Fruit fly (Drosophila melanogaster) whole organism, embryonic: ENCODE data around the gene ppk26.

ENCODE experiments used
- Adf1 ChIP-seq: fragments of 200-800 bp; sonication (Bioruptor generic); IDR thresholded peaks from 2 replicates; pipeline ENCODE4 v1.3.6; 2022; ENCODE audit warnings: missing biosample characterization, missing genetic modification characterization
- Atf6 ChIP-seq: fragments of 200-800 bp; sonication (Bioruptor generic); IDR thresholded peaks from 2 replicates; pipeline ENCODE4 v1.3.6; 2022; ENCODE audit warnings: missing biosample characterization, missing genetic modification characterization
- B-H2 ChIP-seq: fragments of 200-800 bp; sonication (Bioruptor generic); optimal IDR thresholded peaks from 2 replicates; lab custom pipeline; 2018; ENCODE audit warnings: missing biosample characterization, mild to moderate bottlenecking, missing genetic modification characterization
- Bgb ChIP-seq: fragments of 200-800 bp; sonication (Bioruptor generic); IDR thresholded peaks from 2 replicates; pipeline ENCODE4 v1.3.6; 2022; ENCODE audit warnings: missing biosample characterization, missing genetic modification characterization; ENCODE audit not compliant: partially characterized antibody
- C15 ChIP-seq: fragments of 200-800 bp; sonication (Bioruptor generic); IDR thresholded peaks from 3 replicates; pipeline ENCODE4 v1.3.6; 2022; ENCODE audit warnings: missing biosample characterization, missing genetic modification characterization
- CG10267 ChIP-seq: fragments of 200-800 bp; sonication (Bioruptor generic); optimal IDR thresholded peaks from 2 replicates; lab custom pipeline; 2018; ENCODE audit warnings: missing biosample characterization, mild to moderate bottlenecking, missing genetic modification characterization, moderate library complexity
- CG10366 ChIP-seq: fragments of 200-800 bp; sonication (Bioruptor generic); IDR thresholded peaks from 2 replicates; pipeline ENCODE4 v1.3.6; 2022; ENCODE audit warnings: missing biosample characterization, missing genetic modification characterization
- CG10543 ChIP-seq: fragments of 200-800 bp; sonication (Bioruptor generic); optimal IDR thresholded peaks from 3 replicates; lab custom pipeline; 2017; ENCODE audit warnings: missing biosample characterization, mild to moderate bottlenecking, missing genetic modification characterization, moderate library complexity
- CG11504 ChIP-seq: fragments of 200-800 bp; sonication (Bioruptor generic); optimal IDR thresholded peaks from 3 replicates; lab custom pipeline; 2019; ENCODE audit warnings: missing biosample characterization, mild to moderate bottlenecking, missing genetic modification characterization, moderate library complexity
- CG12071 ChIP-seq: fragments of 200-800 bp; sonication (Bioruptor generic); optimal IDR thresholded peaks from 3 replicates; lab custom pipeline; 2018; ENCODE audit warnings: missing biosample characterization, mild to moderate bottlenecking, missing genetic modification characterization
- CG12219 ChIP-seq: fragments of 200-800 bp; sonication (Bioruptor generic); optimal IDR thresholded peaks from 3 replicates; lab custom pipeline; 2018; ENCODE audit warnings: missing biosample characterization, mild to moderate bottlenecking, missing genetic modification characterization
- CG13894 ChIP-seq: fragments of 200-800 bp; sonication (Bioruptor generic); optimal IDR thresholded peaks from 3 replicates; lab custom pipeline; 2018; ENCODE audit warnings: missing biosample characterization, mild to moderate bottlenecking, missing genetic modification characterization, moderate library complexity
- CG1529 ChIP-seq: fragments of 200-800 bp; sonication (Bioruptor generic); optimal IDR thresholded peaks from 3 replicates; lab custom pipeline; 2018; ENCODE audit warnings: missing biosample characterization, missing genetic modification characterization
- CG18599 ChIP-seq: fragments of 200-800 bp; sonication (Bioruptor generic); optimal IDR thresholded peaks from 3 replicates; lab custom pipeline; 2017; ENCODE audit warnings: missing biosample characterization, missing genetic modification characterization, mild to moderate bottlenecking, moderate library complexity, missing genetic modification reagents
- CG31441 ChIP-seq: fragments of 200-800 bp; sonication (Bioruptor generic); IDR thresholded peaks from 2 replicates; pipeline ENCODE4 v1.3.6; 2022; ENCODE audit warnings: missing biosample characterization, missing genetic modification characterization
- CG6272 ChIP-seq: fragments of 200-800 bp; sonication (Bioruptor generic); IDR thresholded peaks from 2 replicates; pipeline ENCODE4 v1.3.6; 2022; ENCODE audit warnings: missing biosample characterization, missing genetic modification characterization
- CG6854 ChIP-seq: fragments of 200-800 bp; sonication (Bioruptor generic); optimal IDR thresholded peaks from 3 replicates; lab custom pipeline; 2017; ENCODE audit warnings: missing biosample characterization, mild to moderate bottlenecking, missing genetic modification characterization
- CG8290 ChIP-seq, 3 experiments: fragments of 200-800 bp; sonication (Bioruptor generic); optimal IDR thresholded peaks; 2 replicates each; lab custom pipeline; 2016 to 2019; ENCODE audit warnings: missing biosample characterization in 3 of 3, missing genetic modification characterization in 3 of 3, mild to moderate bottlenecking in 2 of 3, moderate library complexity in 1 of 3
- CG8944 ChIP-seq: fragments of 200-800 bp; sonication (Bioruptor generic); optimal IDR thresholded peaks from 3 replicates; lab custom pipeline; 2016; ENCODE audit warnings: missing biosample characterization, missing genetic modification characterization
- Deaf1 ChIP-seq: fragments of 200-800 bp; optimal IDR thresholded peaks from 3 replicates; lab custom pipeline; 2019; ENCODE audit warnings: missing biosample characterization, mild to moderate bottlenecking, missing genetic modification characterization, moderate library complexity
- Ets97D ChIP-seq: fragments of 200-800 bp; sonication (Bioruptor generic); optimal IDR thresholded peaks from 3 replicates; lab custom pipeline; 2016; ENCODE audit warnings: missing biosample characterization, missing genetic modification characterization
- Fer1 ChIP-seq: fragments of 200-800 bp; sonication (Bioruptor generic); optimal IDR thresholded peaks from 2 replicates; lab custom pipeline; 2017; ENCODE audit warnings: missing biosample characterization, mild to moderate bottlenecking, missing genetic modification characterization
- HLH3B ChIP-seq: fragments of 200-800 bp; sonication (Bioruptor generic); IDR thresholded peaks from 2 replicates; pipeline ENCODE4 v1.3.6; 2022; ENCODE audit warnings: missing biosample characterization, missing genetic modification characterization
- Jarid2 ChIP-seq: fragments of 200-800 bp; sonication (Bioruptor generic); optimal IDR thresholded peaks from 3 replicates; lab custom pipeline; 2017; ENCODE audit warnings: mild to moderate bottlenecking, missing biosample characterization, missing genetic modification reagents, missing genetic modification characterization
- Mad ChIP-seq: fragments of 200-800 bp; sonication (Bioruptor generic); optimal IDR thresholded peaks from 2 replicates; lab custom pipeline; 2016; ENCODE audit warnings: missing biosample characterization, missing genetic modification characterization
- Nf-YB ChIP-seq: fragments of 200-800 bp; sonication (Bioruptor generic); optimal IDR thresholded peaks from 3 replicates; lab custom pipeline; 2019; ENCODE audit warnings: missing biosample characterization, mild to moderate bottlenecking, missing genetic modification characterization, moderate library complexity
- NfI ChIP-seq: fragments of 200-800 bp; sonication (Bioruptor generic); optimal IDR thresholded peaks from 3 replicates; lab custom pipeline; 2018; ENCODE audit warnings: missing biosample characterization, mild to moderate bottlenecking, missing genetic modification characterization, moderate library complexity
- Sry-β ChIP-seq: fragments of 200-800 bp; sonication (Bioruptor generic); optimal IDR thresholded peaks from 2 replicates; lab custom pipeline; 2018; ENCODE audit warnings: missing biosample characterization, mild to moderate bottlenecking, missing genetic modification characterization, moderate library complexity
- Tbp ChIP-seq: fragments of >200 bp; optimal IDR thresholded peaks from 2 replicates; lab custom pipeline; 2018; ENCODE audit warnings: missing biosample characterization, missing genetic modification characterization
- abd-A ChIP-seq: fragments of 200-800 bp; sonication (Bioruptor generic); optimal IDR thresholded peaks from 3 replicates; lab custom pipeline; 2019; ENCODE audit warnings: missing biosample characterization, mild to moderate bottlenecking, missing genetic modification characterization, moderate library complexity
- amos ChIP-seq: fragments of 200-800 bp; sonication (Bioruptor generic); IDR thresholded peaks from 2 replicates; pipeline ENCODE4 v1.3.6; 2022; ENCODE audit warnings: missing biosample characterization, missing genetic modification characterization; ENCODE audit not compliant: partially characterized antibody
- ash1 ChIP-seq: fragments of 200-800 bp; sonication (Bioruptor generic); optimal IDR thresholded peaks from 2 replicates; lab custom pipeline; 2018; ENCODE audit warnings: missing biosample characterization, mild to moderate bottlenecking, missing genetic modification characterization
- bbx ChIP-seq: fragments of 200-800 bp; sonication (Bioruptor generic); IDR thresholded peaks from 2 replicates; pipeline ENCODE4 v1.3.6; 2022; ENCODE audit warnings: missing biosample characterization, missing genetic modification characterization; ENCODE audit not compliant: partially characterized antibody
- chinmo ChIP-seq: fragments of 200-800 bp; sonication (Bioruptor generic); IDR thresholded peaks from 4 replicates; pipeline ENCODE4 v1.3.6; 2022; ENCODE audit warnings: missing biosample characterization, missing genetic modification characterization; ENCODE audit not compliant: partially characterized antibody
- chn ChIP-seq: fragments of 200-800 bp; sonication (Bioruptor generic); optimal IDR thresholded peaks from 2 replicates; lab custom pipeline; 2016; ENCODE audit warnings: missing biosample characterization, missing genetic modification characterization
- ci ChIP-seq: fragments of 200-800 bp; sonication (Bioruptor generic); IDR thresholded peaks from 3 replicates; pipeline ENCODE4 v1.3.6; 2022; ENCODE audit warnings: missing biosample characterization, missing genetic modification characterization
- crol ChIP-seq: fragments of 200-800 bp; sonication (Bioruptor generic); IDR thresholded peaks from 2 replicates; pipeline ENCODE4 v1.3.6; 2022; ENCODE audit warnings: missing biosample characterization, missing genetic modification characterization
- da ChIP-seq: fragments of 200-800 bp; sonication (Bioruptor generic); optimal IDR thresholded peaks from 2 replicates; lab custom pipeline; 2016; ENCODE audit warnings: missing biosample characterization, missing genetic modification characterization
- gsb-n ChIP-seq: fragments of 200-800 bp; sonication (Bioruptor generic); optimal IDR thresholded peaks from 3 replicates; lab custom pipeline; 2018; ENCODE audit warnings: missing biosample characterization, mild to moderate bottlenecking, missing genetic modification characterization
- lab ChIP-seq: fragments of 200-800 bp; sonication (Bioruptor generic); optimal IDR thresholded peaks from 3 replicates; lab custom pipeline; 2017; ENCODE audit warnings: missing biosample characterization, missing genetic modification characterization, mild to moderate bottlenecking, moderate library complexity, missing genetic modification reagents
- nerfin-1 ChIP-seq: fragments of 200-800 bp; sonication (Bioruptor generic); optimal IDR thresholded peaks from 3 replicates; lab custom pipeline; 2019; ENCODE audit warnings: missing biosample characterization, mild to moderate bottlenecking, missing genetic modification characterization, moderate library complexity
- p53 ChIP-seq: fragments of 200-800 bp; sonication (Bioruptor generic); optimal IDR thresholded peaks from 2 replicates; lab custom pipeline; 2016; ENCODE audit warnings: missing biosample characterization, missing genetic modification characterization
- run ChIP-seq: fragments of 200-800 bp; sonication (Bioruptor generic); optimal IDR thresholded peaks from 3 replicates; lab custom pipeline; 2018; ENCODE audit warnings: missing biosample characterization, mild to moderate bottlenecking, missing genetic modification characterization
- scrt ChIP-seq: fragments of 200-800 bp; sonication (Bioruptor generic); optimal IDR thresholded peaks from 2 replicates; lab custom pipeline; 2018; ENCODE audit warnings: missing biosample characterization, mild to moderate bottlenecking, missing genetic modification characterization, moderate library complexity
- sqz ChIP-seq: fragments of 200-800 bp; sonication (Bioruptor generic); optimal IDR thresholded peaks from 3 replicates; lab custom pipeline; 2018; ENCODE audit warnings: missing biosample characterization, mild to moderate bottlenecking, missing genetic modification characterization
- tin ChIP-seq: fragments of 200-800 bp; sonication (Bioruptor generic); optimal IDR thresholded peaks from 3 replicates; lab custom pipeline; 2016; ENCODE audit warnings: missing biosample characterization, missing genetic modification characterization

ppk26 gene

dm6 chr3L:7423517-7423916, 32.4 kb upstream of the ppk26 start, which contains the start of gene CG42458 (continued):
- TF ChIP-seq gsb-n (no peak), crol (GFP tag; lab: Robert Waterston, UW) (peak; percentile 77), CG18599 (GFP tag; lab: Kevin White, UChicago) (peak; percentile 34), B-H2 (GFP tag; lab: Kevin White, UChicago) (peak; percentile 39), CG31441 (no peak), tin (GFP tag; lab: Kevin White, UChicago) (no peak), CG8290 (GFP tag; optimal IDR thresholded peaks at IDR 0.05; lab: Kevin White, UChicago) (no peak), CG8290 (tag; optimal IDR thresholded peaks at IDR 0.05; lab: Kevin White, UChicago) (peak in 1 of 2 experiments; percentile 29), lab (GFP tag; lab: Kevin White, UChicago) (peak; percentile 13), Deaf1 (tag; lab: Kevin White, UChicago) (peak; percentile 99), CG6854 (GFP tag; lab: Kevin White, UChicago) (no peak), CG1529 (GFP tag; lab: Kevin White, UChicago) (no peak), chinmo (0 out of 4 replicates have a peak, but pooled peaks have one; percentile 33), CG8944 (GFP tag; lab: Kevin White, UChicago) (no peak), sqz (GFP tag; lab: Kevin White, UChicago) (peak; percentile 54), CG10543 (peak; percentile 43), C15 (no peak), CG6272 (GFP tag; lab: Robert Waterston, UW) (no peak), CG12071 (peak; percentile 1), Ets97D (GFP tag; lab: Kevin White, UChicago) (no peak), Atf6 (GFP tag; lab: Robert Waterston, UW) (no peak), CG13894 (tag; lab: Kevin White, UChicago) (peak; percentile 84), Jarid2 (GFP tag; lab: Kevin White, UChicago) (peak; percentile 63), Nf-YB (peak; percentile 54), Adf1 (GFP tag; lab: Robert Waterston, UW) (peak; percentile 38; the same call in 1 of the 2 replicates), CG10366 (GFP tag; lab: Robert Waterston, UW) (no peak), NfI (GFP tag; lab: Kevin White, UChicago) (no peak), ci (GFP tag; lab: Robert Waterston, UW) (no peak), scrt (peak; percentile 6), Tbp (GFP tag; lab: Kevin White, UChicago) (no peak), CG12219 (no peak), HLH3B (GFP tag; lab: Robert Waterston, UW) (0 out of 2 replicates have a peak, but pooled peaks have one; percentile 22), bbx (GFP tag; lab: Robert Waterston, UW) (no peak), amos (peak; percentile 16; the same call in 1 of the 2 replicates), ash1 (no peak), run (tag; lab: Kevin White, UChicago) (no peak), Fer1 (GFP tag; lab: Kevin White, UChicago) (peak; percentile 27), Mad (GFP tag; lab: Kevin White, UChicago) (no peak), Bgb (peak; percentile 16; the same call in 1 of the 2 replicates), da (GFP tag; lab: Kevin White, UChicago) (no peak), CG10267 (tag; lab: Kevin White, UChicago) (no peak), abd-A (tag; lab: Kevin White, UChicago) (peak; percentile 94), Sry-β (GFP tag; lab: Kevin White, UChicago) (no peak), nerfin-1 (tag; lab: Kevin White, UChicago) (peak; percentile 19), CG11504 (peak; percentile 72), chn (no peak), p53 (no peak)
